Fruit fly (Drosophila melanogaster): ENCODE data around the gene Nepl16.

Nepl16 gene

dm6 chr3R:25127231-25127689, 14.9 kb upstream of the Nepl16 start, which contains the start of the genes Mocs2A, Mocs2B and Clbn (continued):
- TF ChIP-seq schlank (tag; optimal IDR thresholded peaks at IDR 0.05), result no peak
- TF ChIP-seq CG15601 (tag; optimal IDR thresholded peaks at IDR 0.05), result no peak
- TF ChIP-seq al (GFP tag; IDR thresholded peaks at IDR 0.05), result no peak
- TF ChIP-seq cas (GFP tag; IDR thresholded peaks at IDR 0.05), result no peak
- no peak for TF ChIP-seq CG1024 (GFP tag; IDR thresholded peaks at IDR 0.05)
- TF ChIP-seq CG4617 (GFP tag; optimal IDR thresholded peaks at IDR 0.05; ENCODE audit: borderline replicate concordance), result peak; percentile 30
- TF ChIP-seq HLH3B (GFP tag; IDR thresholded peaks at IDR 0.05), result no peak
- TF ChIP-seq MESR4 (GFP tag; optimal IDR thresholded peaks at IDR 0.05), result peak; percentile 70
- TF ChIP-seq CG8478 (optimal IDR thresholded peaks at IDR 0.05), result no peak
- peak; percentile 60; the same call in 1 of the 2 replicates for TF ChIP-seq nerfin-2 (GFP tag; IDR thresholded peaks at IDR 0.05; ENCODE audit: partially characterized antibody)
- TF ChIP-seq CG4282 (GFP tag; optimal IDR thresholded peaks at IDR 0.05), result no peak
- no peak for TF ChIP-seq CG11560 (tag; IDR thresholded peaks at IDR 0.05)
- TF ChIP-seq bab2 (GFP tag; optimal IDR thresholded peaks at IDR 0.05), result no peak
- no peak for TF ChIP-seq eve (GFP tag; optimal IDR thresholded peaks at IDR 0.05)
- no peak for TF ChIP-seq CG3726 (GFP tag; IDR thresholded peaks at IDR 0.05)
- TF ChIP-seq mld (GFP tag; IDR thresholded peaks at IDR 0.05; ENCODE audit: partially characterized antibody), result no peak
- no peak for TF ChIP-seq B-H1 (GFP tag; IDR thresholded peaks at IDR 0.05)
- peak; percentile 73 for TF ChIP-seq inv (GFP tag; IDR thresholded peaks at IDR 0.05; ENCODE audit: partially characterized antibody)
- TF ChIP-seq CG1602 (GFP tag; optimal IDR thresholded peaks at IDR 0.05), result no peak
- no peak for TF ChIP-seq Chrac-16 (GFP tag; optimal IDR thresholded peaks at IDR 0.05)
- TF ChIP-seq Neu2 (GFP tag; optimal IDR thresholded peaks at IDR 0.05; ENCODE audit: borderline replicate concordance), result no peak
- no peak for TF ChIP-seq gfzf (GFP tag; optimal IDR thresholded peaks at IDR 0.05)
- TF ChIP-seq Opbp (GFP tag; IDR thresholded peaks at IDR 0.05; ENCODE audit: partially characterized antibody), result peak; percentile 39; the same call in 2 of the 3 replicates
- no peak for TF ChIP-seq CG6854 (GFP tag; optimal IDR thresholded peaks at IDR 0.05)
- TF ChIP-seq CG13424 (tag; optimal IDR thresholded peaks at IDR 0.05), result no peak
- no peak for TF ChIP-seq Ptx1 (GFP tag; IDR thresholded peaks at IDR 0.05)
- peak; percentile 49 for TF ChIP-seq YL-1 (GFP tag; optimal IDR thresholded peaks at IDR 0.05)
- TF ChIP-seq kay (GFP tag; optimal IDR thresholded peaks at IDR 0.05), result no peak
- TF ChIP-seq grn (GFP tag; optimal IDR thresholded peaks at IDR 0.05), result no peak
- TF ChIP-seq otp (GFP tag; IDR thresholded peaks at IDR 0.05), result no peak
- TF ChIP-seq stc (GFP tag; IDR thresholded peaks at IDR 0.05), result no peak
- TF ChIP-seq lola (GFP tag; optimal IDR thresholded peaks at IDR 0.05), result no peak
- peak; percentile 55; the same call in 1 of the 3 replicates for TF ChIP-seq CG34422 (GFP tag; IDR thresholded peaks at IDR 0.05)
- TF ChIP-seq kah (GFP tag; optimal IDR thresholded peaks at IDR 0.05), result peak; percentile 60
- no peak for TF ChIP-seq esg (GFP tag; conservative IDR thresholded peaks at IDR 0.05)
- no peak for TF ChIP-seq CG31441 (GFP tag; IDR thresholded peaks at IDR 0.05)
- peak; percentile 77 for TF ChIP-seq HLH4C (GFP tag; IDR thresholded peaks at IDR 0.05; ENCODE audit: partially characterized antibody)
- no peak for TF ChIP-seq Deaf1 (tag; optimal IDR thresholded peaks at IDR 0.05)
- TF ChIP-seq Hsf (GFP tag; optimal IDR thresholded peaks at IDR 0.05), result no peak
- TF ChIP-seq ems (GFP tag; optimal IDR thresholded peaks at IDR 0.05), result no peak
- TF ChIP-seq amos (GFP tag; IDR thresholded peaks at IDR 0.05; ENCODE audit: partially characterized antibody), result peak; percentile 68
- no peak for TF ChIP-seq tll (GFP tag; optimal IDR thresholded peaks at IDR 0.05)
- no peak for TF ChIP-seq Ravus (GFP tag; IDR thresholded peaks at IDR 0.05)
- TF ChIP-seq CG2129 (GFP tag; IDR thresholded peaks at IDR 0.05; ENCODE audit: partially characterized antibody), result peak; percentile 75
- no peak for TF ChIP-seq trh (GFP tag; optimal IDR thresholded peaks at IDR 0.05)
- no peak for TF ChIP-seq Nf-YA (GFP tag; IDR thresholded peaks at IDR 0.05)
- TF ChIP-seq Dfd (GFP tag; optimal IDR thresholded peaks at IDR 0.05), result no peak
- TF ChIP-seq sens (GFP tag), result peak; percentile 80
- peak; percentile 12 for TF ChIP-seq CG17829 (tag; optimal IDR thresholded peaks at IDR 0.05)
- no peak for TF ChIP-seq CG17361 (GFP tag; IDR thresholded peaks at IDR 0.05)
- no peak for TF ChIP-seq CG3407 (GFP tag; optimal IDR thresholded peaks at IDR 0.05)
